Worm (Caenorhabditis elegans) whole organism, L2 larva: ENCODE data around the gene grl-17.

Source experiments
- C34F6.9 ChIP-seq: fragments of 150-350 bp; optimal IDR thresholded peaks from 2 replicates; lab custom pipeline; 2014; ENCODE audit warnings: missing biosample characterization, missing genetic modification characterization
- F13H6.1 ChIP-seq: sonication (generic microtip); optimal IDR thresholded peaks from 2 replicates; lab custom pipeline; 2016; ENCODE audit warnings: missing genetic modification characterization, missing compliant biosample characterization
- R02D3.7 ChIP-seq: fragments of 150-350 bp; optimal IDR thresholded peaks from 2 replicates; lab custom pipeline; 2014; ENCODE audit warnings: missing biosample characterization, missing genetic modification characterization
- Y55F3AM.14 ChIP-seq: fragments of 200-800 bp; sonication (Bioruptor generic); optimal IDR thresholded peaks from 2 replicates; lab custom pipeline; 2018; ENCODE audit warnings: mild to moderate bottlenecking, missing genetic modification characterization, missing compliant biosample characterization
- ZK546.5 ChIP-seq: sonication (generic microtip); optimal IDR thresholded peaks from 2 replicates; lab custom pipeline; 2017; ENCODE audit warnings: missing biosample characterization, missing genetic modification characterization
- alr-1 ChIP-seq: fragments of 150-350 bp; optimal IDR thresholded peaks from 2 replicates; lab custom pipeline; 2014; ENCODE audit warnings: missing biosample characterization, missing genetic modification characterization
- aly-2 ChIP-seq: fragments of 150-350 bp; optimal IDR thresholded peaks from 2 replicates; lab custom pipeline; 2014; ENCODE audit warnings: missing biosample characterization, missing genetic modification characterization
- ama-1 ChIP-seq: fragments of 150-350 bp; optimal IDR thresholded peaks from 2 replicates; lab custom pipeline; 2018; ENCODE audit warnings: inconsistent platforms
- blmp-1 ChIP-seq: sonication (generic microtip); optimal IDR thresholded peaks from 2 replicates; lab custom pipeline; 2017; ENCODE audit warnings: missing genetic modification characterization, mild to moderate bottlenecking, missing compliant biosample characterization, antibody characterized with exemption, moderate library complexity; ENCODE audit not compliant: insufficient read depth
- ceh-16 ChIP-seq: fragments of 150-350 bp; optimal IDR thresholded peaks from 2 replicates; lab custom pipeline; 2014; ENCODE audit warnings: missing biosample characterization, missing genetic modification characterization
- ceh-82 ChIP-seq: fragments of 150-350 bp; optimal IDR thresholded peaks from 2 replicates; lab custom pipeline; 2014; ENCODE audit warnings: missing biosample characterization, missing genetic modification characterization
- crh-2 ChIP-seq: sonication (generic microtip); optimal IDR thresholded peaks from 2 replicates; lab custom pipeline; 2017; ENCODE audit warnings: missing biosample characterization, missing genetic modification characterization
- egl-27 ChIP-seq: sonication (generic microtip); optimal IDR thresholded peaks from 3 replicates; lab custom pipeline; 2017; ENCODE audit warnings: missing biosample characterization, missing genetic modification reagents, missing genetic modification characterization
- fos-1 ChIP-seq: fragments of 150-350 bp; optimal IDR thresholded peaks from 2 replicates; lab custom pipeline; 2014; ENCODE audit warnings: missing biosample characterization, missing genetic modification characterization
- gmeb-1 ChIP-seq: fragments of 150-350 bp; optimal IDR thresholded peaks from 2 replicates; lab custom pipeline; 2014; ENCODE audit warnings: missing biosample characterization, missing genetic modification characterization
- lin-11 ChIP-seq: fragments of 150-350 bp; sonication (generic microtip); optimal IDR thresholded peaks from 2 replicates; lab custom pipeline; 2014; ENCODE audit warnings: missing biosample characterization, missing genetic modification characterization, inconsistent platforms, mixed read lengths
- lin-13 ChIP-seq: fragments of 150-350 bp; optimal IDR thresholded peaks from 2 replicates; lab custom pipeline; 2014; ENCODE audit warnings: missing biosample characterization, missing genetic modification reagents, missing genetic modification characterization
- lsy-2 ChIP-seq, 2 experiments: fragments of 150-350 bp in 1 of 2; sonication (generic microtip) in 1 of 2; optimal IDR thresholded peaks; 2 replicates each; lab custom pipeline; 2014 to 2017; ENCODE audit warnings: missing biosample characterization in 2 of 2, missing genetic modification characterization in 2 of 2
- nhr-11 ChIP-seq: fragments of 150-350 bp; optimal IDR thresholded peaks from 2 replicates; lab custom pipeline; 2014; ENCODE audit warnings: missing biosample characterization, missing genetic modification characterization
- nhr-12 ChIP-seq: fragments of 150-350 bp; optimal IDR thresholded peaks from 2 replicates; lab custom pipeline; 2014; ENCODE audit warnings: missing biosample characterization, missing genetic modification characterization
- nhr-129 ChIP-seq: fragments of 150-350 bp; optimal IDR thresholded peaks from 2 replicates; lab custom pipeline; 2014; ENCODE audit warnings: missing biosample characterization, missing genetic modification characterization
- nhr-21 ChIP-seq: fragments of 150-350 bp; optimal IDR thresholded peaks from 2 replicates; lab custom pipeline; 2014; ENCODE audit warnings: missing biosample characterization, missing genetic modification characterization
- nhr-237 ChIP-seq: fragments of 150-350 bp; optimal IDR thresholded peaks from 2 replicates; lab custom pipeline; 2014; ENCODE audit warnings: missing biosample characterization, missing genetic modification characterization
- nhr-25 ChIP-seq: fragments of 150-350 bp; sonication (generic microtip); optimal IDR thresholded peaks from 3 replicates; lab custom pipeline; 2014; ENCODE audit warnings: missing biosample characterization, missing genetic modification characterization
- nhr-77 ChIP-seq: fragments of 150-350 bp; optimal IDR thresholded peaks from 2 replicates; lab custom pipeline; 2014; ENCODE audit warnings: missing biosample characterization, missing genetic modification characterization
- peb-1 ChIP-seq: fragments of 150-350 bp; optimal IDR thresholded peaks from 2 replicates; lab custom pipeline; 2014; ENCODE audit warnings: missing biosample characterization, missing genetic modification characterization
- sma-3 ChIP-seq: sonication (generic microtip); optimal IDR thresholded peaks from 2 replicates; lab custom pipeline; 2016; ENCODE audit warnings: missing genetic modification reagents, missing genetic modification characterization, missing compliant biosample characterization
- sma-9 ChIP-seq, 2 experiments: fragments of 150-350 bp in 1 of 2; sonication (generic microtip) in 1 of 2; optimal IDR thresholded peaks; 2 replicates each; lab custom pipeline; 2014 to 2016; ENCODE audit warnings: missing genetic modification characterization in 2 of 2, mild to moderate bottlenecking in 1 of 2, missing biosample characterization in 1 of 2, missing compliant biosample characterization in 1 of 2, missing genetic modification reagents in 1 of 2, moderate library complexity in 1 of 2
- snpc-4 ChIP-seq: fragments of 150-350 bp; optimal IDR thresholded peaks from 2 replicates; lab custom pipeline; 2014; ENCODE audit warnings: missing biosample characterization, missing genetic modification characterization
- unc-55 ChIP-seq: fragments of 150-350 bp; sonication (generic microtip); optimal IDR thresholded peaks from 3 replicates; lab custom pipeline; 2014; ENCODE audit warnings: missing biosample characterization, missing genetic modification reagents, missing genetic modification characterization
- zag-1 ChIP-seq: fragments of 150-350 bp; optimal IDR thresholded peaks from 2 replicates; lab custom pipeline; 2014; ENCODE audit warnings: missing biosample characterization, missing genetic modification characterization
- ztf-1 ChIP-seq: fragments of 200-800 bp; sonication (Bioruptor generic); conservative IDR thresholded peaks from 2 replicates; pipeline ENCODE4 v1.3.6; 2022; ENCODE audit warnings: missing genetic modification characterization, missing compliant biosample characterization
- ztf-11 ChIP-seq: sonication (generic microtip); optimal IDR thresholded peaks from 2 replicates; lab custom pipeline; 2017; ENCODE audit warnings: missing biosample characterization, missing genetic modification characterization
- ztf-4 ChIP-seq: fragments of 150-350 bp; optimal IDR thresholded peaks from 2 replicates; lab custom pipeline; 2014; ENCODE audit warnings: missing biosample characterization, missing genetic modification characterization

The grl-17 gene

DNA sequence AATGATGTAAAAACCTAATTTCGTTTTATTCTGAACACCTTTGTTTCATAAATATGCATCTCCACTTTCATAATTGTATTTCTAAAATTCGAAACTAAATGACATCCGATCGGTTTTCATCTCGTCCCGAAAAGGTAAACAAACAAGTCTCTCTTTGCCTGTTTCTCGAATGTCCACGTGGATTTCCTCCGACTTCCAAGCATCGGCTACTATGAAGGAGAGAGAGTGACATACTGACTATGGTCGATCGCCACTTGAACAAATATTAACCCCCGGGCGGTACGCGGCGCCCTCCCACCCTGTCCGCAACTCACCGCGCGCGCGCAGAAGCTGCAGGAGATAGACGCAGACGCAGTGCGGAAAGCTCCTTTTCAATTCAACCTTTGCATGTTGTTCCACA is 12.1 kb upstream of the grl-17 start:
- no peak for TF ChIP-seq nhr-237 (tag; lab: Kevin White, UChicago)
- TF ChIP-seq gmeb-1, result no peak
- no peak for TF ChIP-seq nhr-77 (tag; lab: Kevin White, UChicago)

DNA sequence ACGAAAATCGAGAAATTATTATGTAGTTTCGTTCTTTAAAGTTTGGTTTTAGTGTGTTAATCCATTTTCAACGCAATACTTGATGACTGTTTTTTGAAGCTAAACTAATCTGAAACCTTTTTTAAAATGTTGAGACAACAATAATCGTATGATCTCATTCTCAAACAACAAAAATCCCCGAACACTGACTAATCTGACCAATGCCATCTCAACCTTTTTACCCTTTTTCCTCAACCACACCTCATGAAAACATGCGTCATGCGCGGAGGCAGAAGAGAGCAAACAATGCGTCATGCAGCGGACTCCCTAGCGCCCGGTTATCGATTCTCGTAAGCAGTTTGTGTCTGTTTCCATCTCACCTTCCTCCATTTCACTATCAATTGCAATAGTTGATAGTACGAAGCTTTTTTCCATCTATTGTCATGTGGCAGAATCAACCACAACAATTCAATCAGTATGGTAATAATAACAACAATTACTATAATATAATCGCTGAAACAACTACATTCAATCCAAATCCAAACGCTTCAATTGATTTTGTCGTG is 8.0 kb upstream of the grl-17 start, which contains the start of gene C50B8.4:
C50B8.4 (plus strand) TSS at position 299 of the 545 bp plus-strand sequence.
- TF ChIP-seq fos-1 (tag; lab: Kevin White, UChicago) (peak; percentile 86), ztf-1 (GFP tag; lab: Robert Waterston, UW) (no peak), peb-1 (tag; lab: Kevin White, UChicago) (no peak)

DNA sequence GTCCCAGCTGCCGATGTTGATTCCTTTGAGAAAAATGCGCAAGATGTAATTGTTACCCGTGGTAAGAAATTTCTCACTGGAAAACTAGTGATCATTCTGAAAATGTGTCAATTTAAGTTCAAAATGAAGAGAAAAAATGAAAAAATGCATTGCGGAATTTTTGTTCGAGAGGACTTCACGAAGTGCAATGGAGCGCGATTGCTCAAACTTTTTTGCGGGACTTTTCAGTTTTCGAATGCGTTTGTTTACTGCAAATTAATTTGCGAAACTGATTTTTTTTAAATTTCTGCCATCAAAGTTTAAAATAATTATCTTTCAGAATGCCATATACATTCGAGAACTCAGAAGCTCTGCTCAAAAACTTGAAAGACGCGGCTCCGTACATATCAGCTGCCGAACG is 4.8 kb upstream of the grl-17 start, which contains the start of the genes nuaf-1 and bir-2:
nuaf-1 (minus strand) TSS at position 98 of the 400 bp plus-strand sequence.
bir-2 (plus strand) TSS at position 318 of the 400 bp plus-strand sequence.
- no peak for TF ChIP-seq ztf-4 (tag; lab: Kevin White, UChicago)
- TF ChIP-seq nhr-25 (tag; lab: Kevin White, UChicago), result no peak
- peak; percentile 42 for TF ChIP-seq fos-1 (tag; lab: Kevin White, UChicago)
- TF ChIP-seq egl-27, result no peak
- TF ChIP-seq sma-9 (GFP tag; optimal IDR thresholded peaks at IDR 0.05; lab: Kevin White, UChicago), result peak; percentile 50
- TF ChIP-seq sma-9 (tag; optimal IDR thresholded peaks at IDR 0.05; lab: Kevin White, UChicago), result no peak
- TF ChIP-seq crh-2 (tag; lab: Kevin White, UChicago), result peak; percentile 67
- TF ChIP-seq lsy-2 (tag; optimal IDR thresholded peaks at IDR 0.05; lab: Kevin White, UChicago), result peak; percentile 10 to 68
- peak; percentile 28 for TF ChIP-seq lin-13 (GFP tag; lab: Kevin White, UChicago)
- TF ChIP-seq F13H6.1 (tag; lab: Kevin White, UChicago), result peak; percentile 31
- TF ChIP-seq sma-3 (GFP tag; lab: Kevin White, UChicago), result peak; percentile 42
- peak; percentile 78 for TF ChIP-seq unc-55 (GFP tag; lab: Kevin White, UChicago)
- peak; percentile 62 for TF ChIP-seq C34F6.9 (tag; lab: Kevin White, UChicago)
- TF ChIP-seq zag-1 (tag; lab: Kevin White, UChicago), result no peak
- TF ChIP-seq nhr-21 (tag; lab: Kevin White, UChicago), result peak; percentile 11
- peak; percentile 74 for TF ChIP-seq gmeb-1
- TF ChIP-seq ztf-11 (tag; lab: Kevin White, UChicago), result no peak
- peak; percentile 40 for TF ChIP-seq nhr-129 (tag; lab: Kevin White, UChicago)

DNA sequence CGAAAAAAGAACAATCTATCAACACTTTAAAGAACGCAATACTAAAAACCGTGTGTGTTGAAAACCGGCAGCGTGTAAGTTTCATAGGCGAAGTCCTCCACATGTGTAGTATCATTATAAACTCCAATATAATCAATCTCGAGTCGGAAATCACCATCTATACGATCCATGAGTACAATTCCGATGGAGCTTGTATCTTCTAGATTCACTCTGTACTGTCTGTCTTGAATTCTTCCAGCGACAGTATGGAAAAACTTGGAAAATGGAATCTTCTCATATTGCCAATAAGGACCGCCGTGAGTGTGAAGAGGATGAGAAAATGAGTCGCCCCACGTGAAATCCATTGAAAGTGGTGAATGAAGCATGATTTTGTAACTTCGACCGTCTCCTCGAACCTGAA is 3.2 kb upstream of the grl-17 start:
- TF ChIP-seq nhr-21 (tag; lab: Kevin White, UChicago), result peak; percentile 15
- peak in 1 of 2 experiments; percentile 11 for TF ChIP-seq lsy-2 (tag; optimal IDR thresholded peaks at IDR 0.05; lab: Kevin White, UChicago)
- peak; percentile 19 for TF ChIP-seq ama-1
- peak; percentile 30 for TF ChIP-seq Y55F3AM.14 (GFP tag; lab: Kevin White, UChicago)
- peak; percentile 1 for TF ChIP-seq nhr-129 (tag; lab: Kevin White, UChicago)
- peak; percentile 25 for TF ChIP-seq sma-3 (GFP tag; lab: Kevin White, UChicago)
- no peak for TF ChIP-seq C34F6.9 (tag; lab: Kevin White, UChicago)
- no peak for TF ChIP-seq gmeb-1

DNA sequence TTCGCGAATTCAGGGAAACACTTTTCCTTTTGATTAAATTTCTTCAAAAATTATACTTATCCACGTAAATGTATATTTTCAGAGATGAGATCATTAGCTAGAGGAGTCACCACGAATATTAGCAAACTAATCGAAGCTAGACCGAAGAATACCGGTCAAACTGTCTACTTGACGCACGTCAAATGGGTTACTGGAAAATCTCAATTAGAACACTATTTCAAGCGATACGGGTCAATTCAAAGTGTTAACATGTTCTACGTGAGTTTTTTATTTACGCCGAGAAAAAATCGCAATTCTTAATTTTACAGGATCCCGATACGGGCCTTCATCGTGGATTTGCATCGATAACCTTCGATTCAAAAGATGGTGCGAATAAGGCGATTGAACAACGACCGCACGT is 2.0 kb upstream of the grl-17 start, which contains the start of gene slrp-1:
slrp-1 (plus strand) TSS at position 83 of the 400 bp plus-strand sequence.
- no peak for TF ChIP-seq lin-11
- no peak for TF ChIP-seq nhr-237 (tag; lab: Kevin White, UChicago)
- TF ChIP-seq ztf-4 (tag; lab: Kevin White, UChicago), result no peak
- no peak for TF ChIP-seq peb-1 (tag; lab: Kevin White, UChicago)
- no peak for TF ChIP-seq blmp-1 (tag; lab: Kevin White, UChicago)
- TF ChIP-seq snpc-4 (tag; lab: Kevin White, UChicago), result no peak
- no peak for TF ChIP-seq gmeb-1
- TF ChIP-seq ceh-82, result no peak
- TF ChIP-seq alr-1 (tag; lab: Kevin White, UChicago), result no peak
- TF ChIP-seq nhr-11 (tag; lab: Kevin White, UChicago), result no peak
- no peak for TF ChIP-seq Y55F3AM.14 (GFP tag; lab: Kevin White, UChicago)
- no peak for TF ChIP-seq lsy-2 (tag; optimal IDR thresholded peaks at IDR 0.05; lab: Kevin White, UChicago)
- no peak for TF ChIP-seq nhr-12 (tag; lab: Kevin White, UChicago)
- no peak for TF ChIP-seq aly-2 (tag; lab: Kevin White, UChicago)
- TF ChIP-seq ceh-16 (tag; lab: Kevin White, UChicago), result no peak
- TF ChIP-seq ZK546.5, result no peak
- TF ChIP-seq lin-13 (GFP tag; lab: Kevin White, UChicago), result no peak
- no peak for TF ChIP-seq R02D3.7 (tag; lab: Kevin White, UChicago)
